Worm (Caenorhabditis elegans): ENCODE data around the gene tag-191.

ce11 chrV:14496446-14496845 lies 39.7 kb downstream of the tag-191 start:
- TF ChIP-seq ceh-16 (tag; optimal IDR thresholded peaks at IDR 0.05): no peak
- no peak for TF ChIP-seq nhr-12 (tag; optimal IDR thresholded peaks at IDR 0.05)
- TF ChIP-seq lin-11 (tag; optimal IDR thresholded peaks at IDR 0.05): no peak
- no peak for TF ChIP-seq skn-1 (tag; optimal IDR thresholded peaks at IDR 0.05)
- TF ChIP-seq blmp-1 (tag; optimal IDR thresholded peaks at IDR 0.05; ENCODE audit: insufficient read depth): no peak
- TF ChIP-seq nhr-23 (tag; optimal IDR thresholded peaks at IDR 0.05): no peak
- TF ChIP-seq ztf-11 (tag; optimal IDR thresholded peaks at IDR 0.05): no peak

Data from whole organism, L2 larva.